Fruit fly (Drosophila melanogaster): ENCODE measurements around the gene RtcB.

- TF ChIP-seq CG7045 (GFP tag; optimal IDR thresholded peaks at IDR 0.05) (no peak), Mnt (GFP tag; optimal IDR thresholded peaks at IDR 0.05) (peak; percentile 1), CG1620 (GFP tag; optimal IDR thresholded peaks at IDR 0.05) (no peak), bab1 (GFP tag; optimal IDR thresholded peaks at IDR 0.05) (no peak), Hr96 (GFP tag; optimal IDR thresholded peaks at IDR 0.05) (no peak), CG5204 (GFP tag; optimal IDR thresholded peaks at IDR 0.05) (no peak), CG7101 (tag; optimal IDR thresholded peaks at IDR 0.05) (no peak), toe (GFP tag; optimal IDR thresholded peaks at IDR 0.05) (no peak), CG11617 (GFP tag; optimal IDR thresholded peaks at IDR 0.05) (no peak), cic (GFP tag; optimal IDR thresholded peaks at IDR 0.05) (peak; percentile 53)
These were observed 11.6 kb upstream of the RtcB start, which contains the start of gene lectin-37Db for dm6 chr2L:19418872-19419271.
